Fruit fly (Drosophila melanogaster) whole organism, prepupa: ENCODE measurements around the gene CG2157.
A peak's percentile ranks its signal among the peaks of the same experiment; 100 is the strongest.

ENCODE experiments used
- Blimp-1 ChIP-seq: fragments of 200-800 bp; sonication (Bioruptor generic); optimal IDR thresholded peaks from 3 replicates; lab custom pipeline; 2017; ENCODE audit warnings: missing biosample characterization, missing genetic modification characterization, mild to moderate bottlenecking, moderate library complexity, missing genetic modification reagents
- CG10631 ChIP-seq: fragments of 200-800 bp; sonication (Bioruptor generic); optimal IDR thresholded peaks from 2 replicates; lab custom pipeline; 2016; ENCODE audit warnings: missing biosample characterization, missing genetic modification characterization
- CG11762 ChIP-seq: fragments of 200-800 bp; sonication (Bioruptor generic); optimal IDR thresholded peaks from 3 replicates; lab custom pipeline; 2016; ENCODE audit warnings: missing biosample characterization, missing genetic modification characterization; ENCODE audit not compliant: insufficient read depth
- CG11902 ChIP-seq: fragments of 200-800 bp; sonication (Bioruptor generic); optimal IDR thresholded peaks from 3 replicates; lab custom pipeline; 2016; ENCODE audit warnings: missing biosample characterization, missing genetic modification characterization
- CG15336 ChIP-seq: fragments of 200-800 bp; sonication (Bioruptor generic); IDR thresholded peaks from 2 replicates; pipeline ENCODE4 v1.3.6; 2022; ENCODE audit warnings: missing biosample characterization, missing genetic modification characterization
- CG3032 ChIP-seq: fragments of 200-800 bp; optimal IDR thresholded peaks from 2 replicates; lab custom pipeline; 2019; ENCODE audit warnings: missing biosample characterization, mild to moderate bottlenecking, missing genetic modification characterization, moderate library complexity
- CG32006 ChIP-seq: fragments of 200-800 bp; sonication (Bioruptor generic); optimal IDR thresholded peaks from 3 replicates; lab custom pipeline; 2017; ENCODE audit warnings: missing biosample characterization, mild to moderate bottlenecking, missing genetic modification characterization
- CG34406 ChIP-seq: fragments of 200-800 bp; sonication (Bioruptor generic); optimal IDR thresholded peaks from 3 replicates; lab custom pipeline; 2016; ENCODE audit warnings: missing biosample characterization, missing genetic modification characterization
- CG3919 ChIP-seq: fragments of 200-800 bp; sonication (Bioruptor generic); optimal IDR thresholded peaks from 3 replicates; lab custom pipeline; 2016; ENCODE audit warnings: missing biosample characterization, missing genetic modification characterization
- CG4318 ChIP-seq: fragments of 200-800 bp; sonication (Bioruptor generic); optimal IDR thresholded peaks from 3 replicates; lab custom pipeline; 2017; ENCODE audit warnings: missing biosample characterization, mild to moderate bottlenecking, missing genetic modification characterization
- CG6276 ChIP-seq: fragments of 200-800 bp; sonication (Bioruptor generic); optimal IDR thresholded peaks from 2 replicates; lab custom pipeline; 2017; ENCODE audit warnings: missing biosample characterization, mild to moderate bottlenecking, missing genetic modification characterization
- CG6792 ChIP-seq: fragments of 200-800 bp; sonication (Bioruptor generic); optimal IDR thresholded peaks from 3 replicates; lab custom pipeline; 2016; ENCODE audit warnings: missing biosample characterization, missing genetic modification characterization
- CG6808 ChIP-seq: fragments of 200-800 bp; sonication (Bioruptor generic); optimal IDR thresholded peaks from 3 replicates; lab custom pipeline; 2017; ENCODE audit warnings: missing biosample characterization, missing genetic modification characterization, mild to moderate bottlenecking, moderate library complexity, missing genetic modification reagents
- CG7368 ChIP-seq: fragments of 200-800 bp; sonication (Bioruptor generic); optimal IDR thresholded peaks from 3 replicates; lab custom pipeline; 2016; ENCODE audit warnings: missing biosample characterization, missing genetic modification characterization
- CG8119 ChIP-seq: fragments of 200-800 bp; sonication (Bioruptor generic); IDR thresholded peaks from 3 replicates; pipeline ENCODE4 v1.3.6; 2022; ENCODE audit warnings: missing biosample characterization, missing genetic modification characterization
- CG8319 ChIP-seq: fragments of 200-800 bp; sonication (Bioruptor generic); optimal IDR thresholded peaks from 3 replicates; lab custom pipeline; 2016; ENCODE audit warnings: missing biosample characterization, missing genetic modification characterization
- CG8632 ChIP-seq: fragments of 200-800 bp; sonication (Bioruptor generic); optimal IDR thresholded peaks from 3 replicates; lab custom pipeline; 2016; ENCODE audit warnings: missing biosample characterization, missing genetic modification characterization
- CG9139 ChIP-seq: fragments of 200-800 bp; sonication (Bioruptor generic); optimal IDR thresholded peaks from 3 replicates; lab custom pipeline; 2017; ENCODE audit warnings: missing biosample characterization, mild to moderate bottlenecking, missing genetic modification characterization
- Eip75B ChIP-seq: fragments of 200-800 bp; sonication (Bioruptor generic); optimal IDR thresholded peaks from 3 replicates; lab custom pipeline; 2016; ENCODE audit warnings: missing biosample characterization, missing genetic modification characterization
- Eip78C ChIP-seq: fragments of 200-800 bp; sonication (Bioruptor generic); peaks from one replicate; lab custom pipeline; 2016; ENCODE audit warnings: missing biosample characterization, missing genetic modification characterization
- Eip93F ChIP-seq: fragments of 200-800 bp; sonication (Bioruptor generic); optimal IDR thresholded peaks from 2 replicates; lab custom pipeline; 2016; ENCODE audit warnings: missing biosample characterization, mild to moderate bottlenecking, missing genetic modification characterization
- Ets21C ChIP-seq: fragments of 200-800 bp; sonication (Bioruptor generic); optimal IDR thresholded peaks from 3 replicates; lab custom pipeline; 2016; ENCODE audit warnings: missing biosample characterization, missing genetic modification characterization
- Gug ChIP-seq: fragments of 200-800 bp; sonication (Bioruptor generic); IDR thresholded peaks from 2 replicates; pipeline ENCODE4 v1.3.6; 2022; ENCODE audit warnings: missing biosample characterization, missing genetic modification characterization
- Hr39 ChIP-seq: fragments of 200-800 bp; sonication (Bioruptor generic); optimal IDR thresholded peaks from 2 replicates; lab custom pipeline; 2016; ENCODE audit warnings: missing biosample characterization, missing genetic modification characterization
- Met ChIP-seq: fragments of 200-800 bp; sonication (Bioruptor generic); optimal IDR thresholded peaks from 3 replicates; lab custom pipeline; 2016; ENCODE audit warnings: missing biosample characterization, missing genetic modification characterization
- OdsH ChIP-seq: fragments of 200-800 bp; sonication (Bioruptor generic); optimal IDR thresholded peaks from 3 replicates; lab custom pipeline; 2016; ENCODE audit warnings: missing biosample characterization, missing genetic modification characterization
- Smox ChIP-seq: fragments of 200-800 bp; sonication (Bioruptor generic); optimal IDR thresholded peaks from 3 replicates; lab custom pipeline; 2016; ENCODE audit warnings: missing biosample characterization, missing genetic modification characterization
- Sox102F ChIP-seq: fragments of 200-800 bp; sonication (Bioruptor generic); optimal IDR thresholded peaks from 2 replicates; lab custom pipeline; 2016; ENCODE audit warnings: missing biosample characterization, mild to moderate bottlenecking, missing genetic modification characterization
- Sox14 ChIP-seq: fragments of 200-800 bp; sonication (Bioruptor generic); optimal IDR thresholded peaks from 3 replicates; lab custom pipeline; 2016; ENCODE audit warnings: missing biosample characterization, missing genetic modification characterization
- achi ChIP-seq: fragments of 200-800 bp; sonication (Bioruptor generic); optimal IDR thresholded peaks from 3 replicates; lab custom pipeline; 2016; ENCODE audit warnings: missing biosample characterization, missing genetic modification characterization
- acj6 ChIP-seq: fragments of 200-800 bp; sonication (Bioruptor generic); optimal IDR thresholded peaks from 3 replicates; lab custom pipeline; 2016; ENCODE audit warnings: missing biosample characterization, missing genetic modification characterization
- cyc ChIP-seq: fragments of 200-800 bp; sonication (Bioruptor generic); optimal IDR thresholded peaks from 3 replicates; lab custom pipeline; 2016; ENCODE audit warnings: missing biosample characterization, missing genetic modification characterization
- dac ChIP-seq: fragments of 200-800 bp; sonication (Bioruptor generic); optimal IDR thresholded peaks from 2 replicates; lab custom pipeline; 2017; ENCODE audit warnings: missing biosample characterization, mild to moderate bottlenecking, missing genetic modification characterization
- dsx ChIP-seq: fragments of 200-800 bp; optimal IDR thresholded peaks from 3 replicates; lab custom pipeline; 2019; ENCODE audit warnings: missing biosample characterization, mild to moderate bottlenecking, missing genetic modification characterization, moderate library complexity; ENCODE audit not compliant: poor library complexity, severe bottlenecking
- eg ChIP-seq: fragments of 200-800 bp; sonication (Bioruptor generic); IDR thresholded peaks from 3 replicates; pipeline ENCODE4 v1.3.6; 2022; ENCODE audit warnings: missing biosample characterization, missing genetic modification characterization
- esn ChIP-seq: fragments of 200-800 bp; sonication (Bioruptor generic); optimal IDR thresholded peaks from 2 replicates; lab custom pipeline; 2016; ENCODE audit warnings: missing biosample characterization, mild to moderate bottlenecking, missing genetic modification characterization, moderate library complexity
- fd59A ChIP-seq: fragments of 200-800 bp; sonication (Bioruptor generic); optimal IDR thresholded peaks from 2 replicates; lab custom pipeline; 2017; ENCODE audit warnings: missing biosample characterization, mild to moderate bottlenecking, missing genetic modification characterization, missing genetic modification reagents
- fd85E ChIP-seq: fragments of 200-800 bp; sonication (Bioruptor generic); optimal IDR thresholded peaks from 3 replicates; lab custom pipeline; 2016; ENCODE audit warnings: missing biosample characterization, missing genetic modification characterization
- fkh ChIP-seq: fragments of 200-800 bp; sonication (Bioruptor generic); optimal IDR thresholded peaks from 3 replicates; lab custom pipeline; 2017; ENCODE audit warnings: missing biosample characterization, mild to moderate bottlenecking, missing genetic modification characterization, moderate library complexity
- lz ChIP-seq: fragments of 200-800 bp; sonication (Bioruptor generic); optimal IDR thresholded peaks from 3 replicates; lab custom pipeline; 2016; ENCODE audit warnings: missing biosample characterization, missing genetic modification characterization
- net ChIP-seq: fragments of 200-800 bp; sonication (Bioruptor generic); optimal IDR thresholded peaks from 3 replicates; lab custom pipeline; 2016; ENCODE audit warnings: missing biosample characterization, missing genetic modification characterization
- pdm3 ChIP-seq: fragments of 200-800 bp; sonication (Bioruptor generic); optimal IDR thresholded peaks from 3 replicates; lab custom pipeline; 2016; ENCODE audit warnings: missing biosample characterization, missing genetic modification characterization
- spab ChIP-seq: fragments of 200-800 bp; sonication (Bioruptor generic); optimal IDR thresholded peaks from 2 replicates; lab custom pipeline; 2017; ENCODE audit warnings: missing biosample characterization, mild to moderate bottlenecking, missing genetic modification characterization, missing genetic modification reagents
- ss ChIP-seq, 2 experiments: fragments of 200-800 bp; sonication (Bioruptor generic); optimal IDR thresholded peaks; 2 replicates in 1 of 2; 3 replicates in 1 of 2; lab custom pipeline; 2017 to 2018; ENCODE audit warnings: mild to moderate bottlenecking in 2 of 2, missing biosample characterization in 2 of 2, missing genetic modification characterization in 2 of 2, moderate library complexity in 1 of 2
- svp ChIP-seq: fragments of 200-800 bp; sonication (Bioruptor generic); peaks from one replicate; lab custom pipeline; 2016; ENCODE audit warnings: missing biosample characterization, missing genetic modification characterization
- vri ChIP-seq: fragments of 200-800 bp; sonication (Bioruptor generic); optimal IDR thresholded peaks from 3 replicates; lab custom pipeline; 2016; ENCODE audit warnings: missing biosample characterization, mild to moderate bottlenecking, missing genetic modification characterization

Gene CG2157

DNA sequence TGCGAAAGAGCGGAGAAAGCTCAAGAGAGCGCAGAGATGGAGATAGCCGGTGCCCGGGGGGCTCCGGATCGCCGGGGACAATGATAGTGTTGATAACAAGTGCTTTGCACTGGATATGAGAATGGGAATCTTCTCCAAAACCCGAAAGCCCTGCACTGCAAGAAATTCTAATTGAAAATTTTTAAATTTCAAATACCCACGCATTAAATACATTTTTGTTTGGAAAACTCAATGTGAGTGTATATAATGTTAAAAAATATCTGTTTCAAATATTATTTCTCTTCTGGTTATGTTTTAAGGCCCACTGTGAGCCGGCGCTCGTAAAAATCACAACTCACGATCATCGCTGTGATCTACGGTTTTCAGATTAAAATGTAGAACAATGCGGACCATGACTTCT is 24.1 kb downstream of the CG2157 start (continued):
- TF ChIP-seq CG34406 (GFP tag; lab: Kevin White, UChicago) (no peak), net (no peak), fd59A (GFP tag; lab: Kevin White, UChicago) (no peak), OdsH (GFP tag; lab: Kevin White, UChicago) (peak; percentile 30), dac (no peak), vri (GFP tag; lab: Kevin White, UChicago) (no peak), CG8632 (GFP tag; lab: Kevin White, UChicago) (no peak), Gug (GFP tag; lab: Robert Waterston, UW) (no peak), CG15336 (GFP tag; lab: Robert Waterston, UW) (no peak), CG8319 (GFP tag; lab: Kevin White, UChicago) (no peak), CG7368 (GFP tag; lab: Kevin White, UChicago) (no peak), CG8119 (no peak), svp (peak; percentile 86), CG3032 (tag; lab: Kevin White, UChicago) (peak; percentile 14)

DNA sequence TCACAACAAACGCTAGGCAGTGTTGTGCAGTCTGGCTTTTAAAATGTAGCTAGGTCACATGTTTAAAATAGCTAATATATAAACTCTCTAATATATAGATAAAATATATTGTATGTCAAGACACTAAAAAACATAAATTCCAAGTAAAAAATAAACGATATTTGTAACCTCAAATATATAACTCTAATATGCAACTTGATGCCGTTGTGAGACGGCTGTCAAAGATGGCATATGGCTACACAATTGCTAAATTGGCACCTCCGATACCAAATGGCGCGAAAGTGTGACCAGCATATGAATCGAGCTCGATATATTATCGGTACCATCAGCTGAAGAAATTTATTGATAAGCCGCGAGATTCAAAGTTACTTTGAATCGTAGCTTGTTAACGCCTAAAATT is 30.1 kb downstream of the CG2157 start, which contains the start of gene CG1582:
TSS of gene CG1582 (minus strand) at position 71 of the 400 bp plus-strand sequence.
- no peak for TF ChIP-seq CG3032 (tag; lab: Kevin White, UChicago)
- TF ChIP-seq CG6792 (GFP tag; lab: Kevin White, UChicago) = no peak
- TF ChIP-seq pdm3 (GFP tag; lab: Kevin White, UChicago) = no peak
- no peak for TF ChIP-seq CG9139 (GFP tag; lab: Kevin White, UChicago)
- no peak for TF ChIP-seq Sox102F (GFP tag; lab: Kevin White, UChicago)
- peak; percentile 8 for TF ChIP-seq Hr39 (GFP tag; lab: Kevin White, UChicago)
- no peak for TF ChIP-seq net
- TF ChIP-seq cyc (GFP tag; lab: Kevin White, UChicago) = no peak
- TF ChIP-seq vri (GFP tag; lab: Kevin White, UChicago) = no peak
- peak; percentile 54 for TF ChIP-seq svp
- no peak for TF ChIP-seq fd85E (GFP tag; lab: Kevin White, UChicago)
- TF ChIP-seq CG34406 (GFP tag; lab: Kevin White, UChicago) = no peak
- no peak for TF ChIP-seq dsx (GFP tag; lab: Kevin White, UChicago)
- peak; percentile 18 for TF ChIP-seq esn (GFP tag; lab: Kevin White, UChicago)
- TF ChIP-seq lz = no peak
- TF ChIP-seq CG8119 = no peak
- TF ChIP-seq CG11902 (GFP tag; lab: Kevin White, UChicago) = no peak
- peak; percentile 46 for TF ChIP-seq Eip78C (GFP tag; lab: Kevin White, UChicago)
- no peak for TF ChIP-seq Eip93F (GFP tag; lab: Kevin White, UChicago)
- TF ChIP-seq ss (GFP tag; optimal IDR thresholded peaks at IDR 0.05; lab: Kevin White, UChicago) = no peak
- no peak for TF ChIP-seq Ets21C (GFP tag; lab: Kevin White, UChicago)
- no peak for TF ChIP-seq Eip75B (GFP tag; lab: Kevin White, UChicago)
- TF ChIP-seq achi (GFP tag; lab: Kevin White, UChicago) = peak; percentile 65
- no peak for TF ChIP-seq CG11762 (GFP tag; lab: Kevin White, UChicago)
- TF ChIP-seq CG6808 (GFP tag; lab: Kevin White, UChicago) = no peak
- no peak for TF ChIP-seq fd59A (GFP tag; lab: Kevin White, UChicago)
- TF ChIP-seq CG3919 (GFP tag; lab: Kevin White, UChicago) = no peak
- no peak for TF ChIP-seq eg (GFP tag; lab: Robert Waterston, UW)
- TF ChIP-seq Smox = no peak
- TF ChIP-seq CG15336 (GFP tag; lab: Robert Waterston, UW) = no peak
- no peak for TF ChIP-seq Sox14 (GFP tag; lab: Kevin White, UChicago)
- no peak for TF ChIP-seq CG10631 (GFP tag; lab: Kevin White, UChicago)
- TF ChIP-seq CG32006 (GFP tag; lab: Kevin White, UChicago) = no peak
- TF ChIP-seq CG6276 (GFP tag; lab: Kevin White, UChicago) = no peak
- TF ChIP-seq acj6 (GFP tag; lab: Kevin White, UChicago) = no peak
- TF ChIP-seq CG4318 (GFP tag; lab: Kevin White, UChicago) = no peak
- TF ChIP-seq Met (GFP tag; lab: Kevin White, UChicago) = no peak
- no peak for TF ChIP-seq fkh
- TF ChIP-seq spab = no peak
- peak; percentile 16 for TF ChIP-seq OdsH (GFP tag; lab: Kevin White, UChicago)
- TF ChIP-seq Blimp-1 = no peak
- TF ChIP-seq CG7368 (GFP tag; lab: Kevin White, UChicago) = no peak
